Worm (Caenorhabditis elegans): Measurements from ENCODE around the gene csa-1.

- TF ChIP-seq mec-3 (tag; optimal IDR thresholded peaks at IDR 0.05; ENCODE audit: borderline replicate concordance) (no peak), ceh-31 (tag; optimal IDR thresholded peaks at IDR 0.05) (no peak), rnt-1 (tag; optimal IDR thresholded peaks at IDR 0.05) (no peak), ahr-1 (tag; optimal IDR thresholded peaks at IDR 0.05) (no peak)
These were observed 30.4 kb downstream of the csa-1 start for ce11 chrII:9289127-9289526.

Data from whole organism, late embryonic.